Fruit fly (Drosophila melanogaster) whole organism: ENCODE data around the gene rost.

ENCODE experiments used
- CG8478 ChIP-seq: fragments of >200 bp; optimal IDR thresholded peaks from 2 replicates; lab custom pipeline; 2018; ENCODE audit warnings: inconsistent platforms
- Dll ChIP-seq: fragments of >200 bp; optimal IDR thresholded peaks from 2 replicates; lab custom pipeline; 2017
- EcR ChIP-seq, 2 experiments: fragments of >200 bp; optimal IDR thresholded peaks; 2 replicates each; lab custom pipeline; 2017; ENCODE audit warnings: missing biosample characterization in 2 of 2, missing genetic modification characterization in 2 of 2, missing genetic modification reagents in 2 of 2
- pan ChIP-seq: fragments of >200 bp; optimal IDR thresholded peaks from 2 replicates; lab custom pipeline; 2017
- psq ChIP-seq: fragments of >200 bp; optimal IDR thresholded peaks from 2 replicates; lab custom pipeline; 2017
- usp ChIP-seq: fragments of >200 bp; optimal IDR thresholded peaks from 2 replicates; lab custom pipeline; 2017; ENCODE audit warnings: missing biosample characterization, missing genetic modification characterization, mixed read lengths

Gene rost

DNA sequence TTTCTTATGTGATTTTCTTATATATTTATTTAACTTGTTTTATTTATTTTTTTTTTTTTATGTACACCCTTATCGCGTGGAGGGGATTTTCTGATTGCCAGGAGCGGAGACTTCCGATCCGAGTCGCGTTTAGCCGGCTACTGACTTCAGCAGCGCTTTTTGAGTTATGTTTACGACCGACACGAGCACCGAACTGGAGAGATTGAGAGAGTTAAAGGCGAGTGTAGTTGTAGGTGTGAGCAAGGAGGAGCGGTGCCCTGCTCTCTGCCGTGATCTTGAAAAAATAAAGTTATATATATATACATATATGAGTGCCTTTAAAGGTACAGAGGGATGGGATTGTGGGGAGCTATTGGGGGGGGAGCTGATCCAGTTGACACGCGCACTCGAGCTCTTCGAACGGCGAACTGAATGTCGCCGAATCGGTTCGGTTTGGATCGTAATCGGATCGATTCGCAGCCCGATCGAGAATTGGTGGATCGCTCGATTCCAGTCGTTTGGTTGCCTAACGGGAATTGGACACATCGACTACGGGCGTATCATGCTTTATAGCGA is at the start of gene rost:
TSS of gene rost (minus strand) at position 503 of the 555 bp plus-strand sequence.
- TF ChIP-seq CG8478 (lab: Kevin White, UChicago), result no peak
- no peak for TF ChIP-seq Dll (lab: Kevin White, UChicago)
- no peak for TF ChIP-seq usp (GFP tag; lab: Kevin White, UChicago)
- no peak for TF ChIP-seq psq (lab: Kevin White, UChicago)
- no peak for TF ChIP-seq EcR (GFP tag; optimal IDR thresholded peaks at IDR 0.05; lab: Kevin White, UChicago)
- no peak for TF ChIP-seq pan (lab: Kevin White, UChicago)

DNA sequence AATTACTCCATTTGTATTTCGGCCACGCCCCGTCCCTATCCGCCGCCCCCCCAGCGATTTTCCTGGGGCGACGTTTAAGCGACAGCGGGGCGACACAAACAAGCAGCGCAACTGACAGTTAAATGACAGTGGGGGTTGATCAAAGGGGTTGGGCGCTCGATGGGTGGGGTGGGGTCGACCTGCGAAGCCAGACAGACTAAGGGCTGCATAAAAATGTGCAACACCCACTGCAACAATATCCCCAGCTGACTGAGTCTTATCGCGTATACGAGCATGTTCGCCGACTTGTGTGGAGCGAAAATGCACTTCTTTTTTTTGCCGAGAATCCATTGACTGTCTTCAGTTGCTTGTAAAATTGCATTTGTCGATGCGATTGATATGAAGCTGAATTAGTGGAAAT is 42.4 kb upstream of the rost start, which contains the start of gene CG9582:
TSS of gene CG9582 (minus strand) at position 101 of the 400 bp plus-strand sequence.
- TF ChIP-seq Dll (lab: Kevin White, UChicago), result no peak
- TF ChIP-seq psq (lab: Kevin White, UChicago), result no peak
- no peak for TF ChIP-seq EcR (GFP tag; optimal IDR thresholded peaks at IDR 0.05; lab: Kevin White, UChicago)
- no peak for TF ChIP-seq usp (GFP tag; lab: Kevin White, UChicago)
- TF ChIP-seq pan (lab: Kevin White, UChicago), result no peak
- TF ChIP-seq CG8478 (lab: Kevin White, UChicago), result no peak

DNA sequence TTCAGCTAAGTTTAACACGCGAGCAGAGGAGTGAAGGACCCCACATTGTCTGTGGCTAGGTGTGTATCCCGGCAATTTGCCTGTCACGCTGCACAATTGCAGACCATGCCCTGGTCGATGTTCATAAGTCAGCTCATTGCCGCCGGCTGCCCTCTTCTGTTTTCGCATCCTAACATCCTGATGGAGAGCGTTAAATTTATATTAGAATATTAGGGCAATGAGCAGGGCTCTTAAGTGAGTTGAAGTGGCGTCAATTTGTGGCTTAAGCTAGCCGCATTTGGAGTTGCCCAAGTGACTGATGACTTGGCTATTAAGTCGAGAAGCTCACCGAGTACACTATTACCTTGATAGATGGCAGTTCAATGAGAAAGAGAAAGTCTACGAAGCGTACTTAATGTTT is 36.8 kb upstream of the rost start:
- TF ChIP-seq Dll (lab: Kevin White, UChicago) (no peak), EcR (GFP tag; optimal IDR thresholded peaks at IDR 0.05; lab: Kevin White, UChicago) (no peak), usp (GFP tag; lab: Kevin White, UChicago) (no peak), CG8478 (lab: Kevin White, UChicago) (no peak)

DNA sequence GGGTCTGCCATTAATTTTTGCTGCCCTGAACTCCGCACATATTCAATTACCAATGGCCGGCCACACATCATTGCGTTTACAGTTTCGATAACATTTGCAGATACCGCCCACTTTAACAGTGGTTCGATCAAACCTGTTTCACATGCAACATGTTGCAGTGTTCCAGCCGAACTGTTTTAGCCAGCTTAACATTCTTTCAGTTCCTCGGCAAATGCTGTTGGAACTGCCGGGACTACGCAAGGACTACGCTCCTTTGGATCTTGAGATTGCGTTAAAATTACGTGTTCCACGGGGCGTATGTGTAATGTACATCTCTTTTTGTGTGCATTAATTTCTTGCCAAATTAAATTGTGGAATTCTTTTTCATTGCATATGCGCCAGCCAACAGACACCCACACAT is 30.1 kb upstream of the rost start:
- TF ChIP-seq EcR (GFP tag; optimal IDR thresholded peaks at IDR 0.05; lab: Kevin White, UChicago) (no peak), Dll (lab: Kevin White, UChicago) (no peak), CG8478 (lab: Kevin White, UChicago) (no peak), psq (lab: Kevin White, UChicago) (no peak), pan (lab: Kevin White, UChicago) (no peak), usp (GFP tag; lab: Kevin White, UChicago) (no peak)

DNA sequence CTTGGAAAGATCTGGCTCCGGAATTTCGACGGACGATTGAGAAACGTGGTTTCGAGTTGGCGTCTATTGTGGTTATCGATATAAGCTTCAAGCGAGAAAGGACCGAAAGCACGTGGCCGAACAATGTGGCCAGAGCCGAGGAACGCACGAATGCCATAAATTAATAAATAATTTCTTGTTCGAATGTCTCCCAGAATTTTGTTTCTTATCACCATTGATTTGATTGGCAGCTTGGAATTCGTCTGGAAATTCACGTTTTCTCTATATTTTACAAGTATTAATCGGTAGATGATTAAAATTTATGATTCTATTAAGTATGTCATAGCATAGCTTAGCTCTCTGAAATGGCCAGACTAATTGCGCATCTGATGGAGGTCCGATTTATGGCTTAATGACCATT is 24.6 kb upstream of the rost start, which contains the start of gene Rcd-1r:
TSS of gene Rcd-1r (minus strand) at position 101 of the 400 bp plus-strand sequence.
- TF ChIP-seq pan (lab: Kevin White, UChicago) (no peak), psq (lab: Kevin White, UChicago) (no peak), usp (GFP tag; lab: Kevin White, UChicago) (no peak), CG8478 (lab: Kevin White, UChicago) (no peak), Dll (lab: Kevin White, UChicago) (no peak), EcR (GFP tag; optimal IDR thresholded peaks at IDR 0.05; lab: Kevin White, UChicago) (no peak)

DNA sequence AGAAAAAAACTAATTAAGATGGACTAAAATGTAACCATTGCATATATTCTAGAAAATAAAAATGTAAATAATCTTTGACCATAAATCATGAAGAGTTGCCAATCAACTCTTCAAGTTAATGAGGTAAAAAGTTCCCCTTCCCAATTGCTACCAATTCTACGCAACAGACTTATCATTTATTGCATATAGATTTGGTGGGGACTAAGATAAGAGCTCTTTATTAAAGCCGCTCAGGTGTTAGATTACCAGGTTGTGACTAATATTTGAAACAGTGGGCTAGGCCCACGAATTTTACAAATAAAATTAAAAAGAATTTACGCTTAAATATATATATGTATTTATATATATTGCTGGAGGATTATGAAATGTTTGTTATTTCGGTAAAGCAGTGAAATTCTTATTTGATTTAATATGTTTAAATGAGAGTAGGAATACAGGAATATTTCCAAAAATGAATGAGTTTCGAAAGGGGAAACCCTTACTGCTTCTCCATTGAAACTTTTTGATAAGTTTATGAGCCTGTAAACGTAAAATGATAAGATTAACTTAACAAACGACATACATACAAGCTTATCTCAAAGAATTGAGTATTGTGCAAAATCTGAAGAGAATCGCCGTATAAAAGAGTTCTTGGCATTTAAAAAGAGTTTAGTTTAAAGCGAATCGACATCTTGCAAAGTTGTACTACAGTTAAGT is 22.4 kb upstream of the rost start, which contains the start of gene CG13102:
TSS of gene CG13102 (plus strand) at position 646 of the 696 bp plus-strand sequence.
- no peak for TF ChIP-seq Dll (lab: Kevin White, UChicago)
- no peak for TF ChIP-seq psq (lab: Kevin White, UChicago)
- no peak for TF ChIP-seq CG8478 (lab: Kevin White, UChicago)
- TF ChIP-seq EcR (GFP tag; optimal IDR thresholded peaks at IDR 0.05; lab: Kevin White, UChicago), result no peak

- TF ChIP-seq Dll (lab: Kevin White, UChicago) (no peak), EcR (GFP tag; optimal IDR thresholded peaks at IDR 0.05; lab: Kevin White, UChicago) (no peak), usp (GFP tag; lab: Kevin White, UChicago) (no peak), psq (lab: Kevin White, UChicago) (no peak), pan (lab: Kevin White, UChicago) (no peak), CG8478 (lab: Kevin White, UChicago) (no peak)
Measured at dm6 chr2L:9010267-9010666, 20.9 kb upstream of the rost start, which contains the start of gene CG9568. TSS of gene CG9568 (plus strand) at chr2L:9010583.

DNA sequence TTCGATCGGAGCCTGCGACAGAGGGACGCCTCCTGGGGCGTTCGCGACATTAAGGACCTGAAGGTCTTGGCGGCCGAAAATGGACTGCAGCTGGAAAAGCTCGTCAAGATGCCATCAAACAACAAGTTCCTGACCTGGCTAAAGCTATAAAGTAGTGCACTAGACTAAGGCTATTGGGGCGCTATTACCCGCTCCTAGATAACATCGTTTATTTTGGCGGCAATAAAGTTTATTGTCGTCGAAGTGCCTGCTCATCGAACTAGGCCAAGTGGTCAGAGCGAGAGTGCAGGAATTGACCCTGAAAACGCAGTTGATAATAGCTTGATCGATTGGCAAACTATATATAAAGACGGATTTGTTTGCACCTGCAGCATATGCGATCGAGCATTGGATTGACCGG is 8.9 kb upstream of the rost start, which contains the start of gene Try29F:
TSS of gene Try29F (plus strand) at position 301 of the 400 bp plus-strand sequence.
- no peak for TF ChIP-seq EcR (GFP tag; optimal IDR thresholded peaks at IDR 0.05; lab: Kevin White, UChicago)

- TF ChIP-seq pan (lab: Kevin White, UChicago) (no peak), psq (lab: Kevin White, UChicago) (no peak), EcR (GFP tag; optimal IDR thresholded peaks at IDR 0.05; lab: Kevin White, UChicago) (no peak), Dll (lab: Kevin White, UChicago) (no peak), CG8478 (lab: Kevin White, UChicago) (no peak)
Measured at dm6 chr2L:8997285-8997684, 7.9 kb upstream of the rost start, which contains the start of the genes alien and CG18661. TSS of gene alien (minus strand) at chr2L:8997379. TSS of gene CG18661 (plus strand) at chr2L:8997605.

DNA sequence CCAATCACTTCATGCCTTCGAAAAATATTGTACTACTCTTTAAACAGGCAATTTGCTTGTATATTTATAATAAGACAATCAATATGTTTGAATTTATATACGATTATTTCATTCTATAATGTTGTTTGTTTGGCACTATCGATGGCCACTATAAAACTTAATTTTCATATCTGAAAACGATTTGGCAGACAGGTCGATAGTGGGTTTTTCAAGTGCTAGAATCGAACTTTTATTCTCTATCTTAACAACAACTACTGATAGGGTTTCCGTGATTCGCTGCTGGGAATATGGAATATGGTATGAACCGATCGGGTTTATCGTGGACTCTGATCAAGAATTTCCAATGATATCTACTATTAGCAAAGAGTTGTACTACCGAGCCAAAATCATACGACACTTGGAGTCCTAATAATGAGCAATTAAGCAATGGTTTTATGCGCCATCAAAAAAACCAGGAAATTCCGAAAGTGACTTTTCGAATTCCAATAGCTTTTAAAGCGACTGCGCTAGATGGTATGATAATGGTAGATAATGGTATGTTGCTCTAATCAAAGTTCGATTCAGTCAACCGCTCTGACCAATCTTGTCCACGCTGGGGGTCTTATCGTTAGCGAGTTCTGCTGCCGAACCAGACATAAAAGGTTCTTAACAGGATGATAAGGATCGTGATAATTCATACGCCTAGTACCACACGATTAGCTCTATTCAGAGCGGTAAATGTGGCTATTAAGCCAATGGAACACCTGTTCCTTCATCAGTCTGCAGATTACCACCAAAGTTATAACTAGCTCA is 4.5 kb upstream of the rost start, which contains the start of gene CG17906:
TSS of gene CG17906 (plus strand) at position 742 of the 792 bp plus-strand sequence.
- no peak for TF ChIP-seq psq (lab: Kevin White, UChicago)
- no peak for TF ChIP-seq CG8478 (lab: Kevin White, UChicago)
- TF ChIP-seq pan (lab: Kevin White, UChicago), result no peak
- no peak for TF ChIP-seq EcR (GFP tag; optimal IDR thresholded peaks at IDR 0.05; lab: Kevin White, UChicago)
- TF ChIP-seq Dll (lab: Kevin White, UChicago), result no peak
- TF ChIP-seq usp (GFP tag; lab: Kevin White, UChicago), result no peak

- TF ChIP-seq EcR (GFP tag; optimal IDR thresholded peaks at IDR 0.05; lab: Kevin White, UChicago) (no peak), pan (lab: Kevin White, UChicago) (no peak), CG8478 (lab: Kevin White, UChicago) (no peak), Dll (lab: Kevin White, UChicago) (no peak), psq (lab: Kevin White, UChicago) (no peak)
Measured at dm6 chr2L:8991583-8991982, 2.2 kb upstream of the rost start, which contains the start of gene CG9555. TSS of gene CG9555 (plus strand) at chr2L:8991735.
